Fruit fly (Drosophila melanogaster) whole organism, embryonic: ENCODE results near the gene ksr.

Source experiments
- BEAF-32 ChIP-seq: fragments of 200-800 bp; sonication (Bioruptor generic); optimal IDR thresholded peaks from 3 replicates; lab custom pipeline; 2017; ENCODE audit warnings: missing biosample characterization, missing genetic modification characterization, mild to moderate bottlenecking, moderate library complexity, missing genetic modification reagents
- Blimp-1 ChIP-seq: fragments of 200-800 bp; sonication (Bioruptor generic); optimal IDR thresholded peaks from 3 replicates; lab custom pipeline; 2018; ENCODE audit warnings: missing biosample characterization, missing genetic modification characterization, mild to moderate bottlenecking, moderate library complexity, missing genetic modification reagents
- CG10321 ChIP-seq: fragments of 200-800 bp; sonication (Bioruptor generic); IDR thresholded peaks from 2 replicates; pipeline ENCODE4 v1.3.6; 2022; ENCODE audit warnings: missing biosample characterization, missing genetic modification characterization
- CG11247 ChIP-seq: fragments of 200-800 bp; sonication (Bioruptor generic); IDR thresholded peaks from 2 replicates; pipeline ENCODE4 v1.3.6; 2022; ENCODE audit warnings: missing biosample characterization, missing genetic modification characterization
- CG14710 ChIP-seq: fragments of 200-800 bp; sonication (Bioruptor generic); optimal IDR thresholded peaks from 3 replicates; lab custom pipeline; 2019; ENCODE audit warnings: missing biosample characterization, mild to moderate bottlenecking, missing genetic modification characterization, moderate library complexity
- CG15073 ChIP-seq: fragments of 200-800 bp; sonication (Bioruptor generic); optimal IDR thresholded peaks from 2 replicates; lab custom pipeline; 2016; ENCODE audit warnings: missing biosample characterization, missing genetic modification characterization
- CG1602 ChIP-seq: fragments of 200-800 bp; sonication (Bioruptor generic); optimal IDR thresholded peaks from 3 replicates; lab custom pipeline; 2016; ENCODE audit warnings: missing biosample characterization, missing genetic modification characterization
- CG2678 ChIP-seq: fragments of 200-800 bp; sonication (Bioruptor generic); optimal IDR thresholded peaks from 3 replicates; lab custom pipeline; 2019; ENCODE audit warnings: missing biosample characterization, mild to moderate bottlenecking, missing genetic modification characterization, moderate library complexity
- CG31365 ChIP-seq: fragments of 200-800 bp; sonication (Bioruptor generic); optimal IDR thresholded peaks from 2 replicates; lab custom pipeline; 2018; ENCODE audit warnings: missing biosample characterization, mild to moderate bottlenecking, missing genetic modification characterization
- CG34224 ChIP-seq: fragments of 200-800 bp; sonication (Bioruptor generic); IDR thresholded peaks from 3 replicates; pipeline ENCODE4 v1.3.6; 2022; ENCODE audit warnings: missing biosample characterization, missing genetic modification characterization; ENCODE audit not compliant: partially characterized antibody
- CG3847 ChIP-seq: fragments of 200-800 bp; sonication (Bioruptor generic); IDR thresholded peaks from 2 replicates; pipeline ENCODE4 v1.3.6; 2022; ENCODE audit warnings: missing biosample characterization, missing genetic modification characterization
- CG42726 ChIP-seq: fragments of 200-800 bp; sonication (Bioruptor generic); IDR thresholded peaks from 2 replicates; pipeline ENCODE4 v1.3.6; 2022; ENCODE audit warnings: missing biosample characterization, missing genetic modification characterization; ENCODE audit not compliant: partially characterized antibody
- CG4707 ChIP-seq: fragments of 200-800 bp; sonication (Bioruptor generic); optimal IDR thresholded peaks from 2 replicates; lab custom pipeline; 2018; ENCODE audit warnings: missing biosample characterization, mild to moderate bottlenecking, missing genetic modification characterization, moderate library complexity
- CG5953 ChIP-seq: fragments of 200-800 bp; sonication (Bioruptor generic); IDR thresholded peaks from 2 replicates; pipeline ENCODE4 v1.3.6; 2022; ENCODE audit warnings: missing biosample characterization, missing genetic modification characterization
- CG8089 ChIP-seq: fragments of 200-800 bp; sonication (Bioruptor generic); optimal IDR thresholded peaks from 3 replicates; lab custom pipeline; 2016; ENCODE audit warnings: missing biosample characterization, missing genetic modification characterization
- CG8281 ChIP-seq: fragments of 200-800 bp; sonication (Bioruptor generic); optimal IDR thresholded peaks from 2 replicates; lab custom pipeline; 2018; ENCODE audit warnings: missing biosample characterization, mild to moderate bottlenecking, missing genetic modification characterization, moderate library complexity
- D ChIP-seq, 2 experiments: fragments of 200-800 bp in 1 of 2; fragments of >200 bp in 1 of 2; sonication (Bioruptor generic) in 1 of 2; optimal IDR thresholded peaks; 2 replicates in 1 of 2; 3 replicates in 1 of 2; lab custom pipeline; 2017; ENCODE audit warnings: mild to moderate bottlenecking in 1 of 2, missing biosample characterization in 1 of 2, missing genetic modification characterization in 1 of 2, missing genetic modification reagents in 1 of 2
- D19A ChIP-seq: fragments of 200-800 bp; optimal IDR thresholded peaks from 3 replicates; lab custom pipeline; 2019; ENCODE audit warnings: missing biosample characterization, mild to moderate bottlenecking, missing genetic modification characterization, moderate library complexity
- Dfd ChIP-seq, 2 experiments: fragments of >200 bp; optimal IDR thresholded peaks; 2 replicates each; lab custom pipeline; 2017; ENCODE audit warnings: missing biosample characterization in 2 of 2, missing genetic modification characterization in 2 of 2
- Dip2 ChIP-seq: fragments of 200-800 bp; sonication (Bioruptor generic); IDR thresholded peaks from 2 replicates; pipeline ENCODE4 v1.3.6; 2022; ENCODE audit warnings: missing biosample characterization, missing genetic modification characterization
- Dll ChIP-seq: fragments of 200-800 bp; sonication (Bioruptor generic); IDR thresholded peaks from 4 replicates; pipeline ENCODE4 v1.3.6; 2022; ENCODE audit warnings: missing biosample characterization, missing genetic modification characterization; ENCODE audit not compliant: partially characterized antibody
- Fer1 ChIP-seq: fragments of 200-800 bp; sonication (Bioruptor generic); optimal IDR thresholded peaks from 2 replicates; lab custom pipeline; 2017; ENCODE audit warnings: missing biosample characterization, mild to moderate bottlenecking, missing genetic modification characterization
- Fer3 ChIP-seq: fragments of 200-800 bp; sonication (Bioruptor generic); optimal IDR thresholded peaks from 2 replicates; lab custom pipeline; 2018; ENCODE audit warnings: missing biosample characterization, mild to moderate bottlenecking, missing genetic modification characterization, moderate library complexity
- H2.0 ChIP-seq: fragments of 200-800 bp; sonication (Bioruptor generic); IDR thresholded peaks from 2 replicates; pipeline ENCODE4 v1.3.6; 2022; ENCODE audit warnings: missing biosample characterization, missing genetic modification characterization
- Opbp ChIP-seq: fragments of 200-800 bp; sonication (Bioruptor generic); IDR thresholded peaks from 3 replicates; pipeline ENCODE4 v1.3.6; 2022; ENCODE audit warnings: missing biosample characterization, missing genetic modification characterization; ENCODE audit not compliant: partially characterized antibody
- Poxn ChIP-seq: fragments of 200-800 bp; sonication (Bioruptor generic); IDR thresholded peaks from 2 replicates; pipeline ENCODE4 v1.3.6; 2022; ENCODE audit warnings: missing biosample characterization, missing genetic modification characterization
- Sin3A ChIP-seq: fragments of >200 bp; optimal IDR thresholded peaks from 2 replicates; lab custom pipeline; 2018
- Spps ChIP-seq: fragments of 200-800 bp; sonication (Bioruptor generic); optimal IDR thresholded peaks from 2 replicates; lab custom pipeline; 2018; ENCODE audit warnings: missing biosample characterization, mild to moderate bottlenecking, missing genetic modification characterization
- TFAM ChIP-seq: fragments of 200-800 bp; sonication (Bioruptor generic); optimal IDR thresholded peaks from 2 replicates; lab custom pipeline; 2017; ENCODE audit warnings: missing biosample characterization, missing genetic modification characterization, inconsistent platforms
- Vsx1 ChIP-seq: fragments of 200-800 bp; sonication (Bioruptor generic); optimal IDR thresholded peaks from 2 replicates; lab custom pipeline; 2017; ENCODE audit warnings: missing biosample characterization, mild to moderate bottlenecking, missing genetic modification characterization, missing genetic modification reagents
- Xrp1 ChIP-seq: fragments of 200-800 bp; sonication (Bioruptor generic); IDR thresholded peaks from 2 replicates; pipeline ENCODE4 v1.3.6; 2022; ENCODE audit warnings: missing biosample characterization, missing genetic modification characterization
- YL-1 ChIP-seq: fragments of 200-800 bp; sonication (Bioruptor generic); optimal IDR thresholded peaks from 3 replicates; lab custom pipeline; 2017; ENCODE audit warnings: missing biosample characterization, mild to moderate bottlenecking, missing genetic modification characterization
- caup ChIP-seq: fragments of 200-800 bp; sonication (Bioruptor generic); optimal IDR thresholded peaks from 3 replicates; lab custom pipeline; 2017; ENCODE audit warnings: missing biosample characterization, mild to moderate bottlenecking, missing genetic modification characterization, moderate library complexity; ENCODE audit not compliant: severe bottlenecking
- cg ChIP-seq: fragments of 200-800 bp; sonication (Bioruptor generic); optimal IDR thresholded peaks from 3 replicates; lab custom pipeline; 2019; ENCODE audit warnings: missing biosample characterization, mild to moderate bottlenecking, missing genetic modification characterization, moderate library complexity
- ci ChIP-seq: fragments of 200-800 bp; sonication (Bioruptor generic); IDR thresholded peaks from 3 replicates; pipeline ENCODE4 v1.3.6; 2022; ENCODE audit warnings: missing biosample characterization, missing genetic modification characterization
- da ChIP-seq: fragments of 200-800 bp; sonication (Bioruptor generic); optimal IDR thresholded peaks from 2 replicates; lab custom pipeline; 2016; ENCODE audit warnings: missing biosample characterization, missing genetic modification characterization
- disco-r ChIP-seq: fragments of 200-800 bp; sonication (Bioruptor generic); optimal IDR thresholded peaks from 2 replicates; lab custom pipeline; 2016; ENCODE audit warnings: missing biosample characterization, missing genetic modification characterization
- exex ChIP-seq: fragments of 200-800 bp; sonication (Bioruptor generic); optimal IDR thresholded peaks from 4 replicates; lab custom pipeline; 2018; ENCODE audit warnings: missing biosample characterization, mild to moderate bottlenecking, missing genetic modification characterization, moderate library complexity
- gem ChIP-seq: fragments of 200-800 bp; sonication (Bioruptor generic); optimal IDR thresholded peaks from 2 replicates; lab custom pipeline; 2019; ENCODE audit warnings: missing biosample characterization, mild to moderate bottlenecking, missing genetic modification characterization, moderate library complexity
- grn ChIP-seq: fragments of 200-800 bp; sonication (Bioruptor generic); optimal IDR thresholded peaks from 3 replicates; lab custom pipeline; 2017; ENCODE audit warnings: missing biosample characterization, missing genetic modification characterization
- ind ChIP-seq: fragments of 200-800 bp; sonication (Bioruptor generic); optimal IDR thresholded peaks from 3 replicates; lab custom pipeline; 2016; ENCODE audit warnings: missing biosample characterization, missing genetic modification characterization
- nau ChIP-seq: fragments of 200-800 bp; sonication (Bioruptor generic); optimal IDR thresholded peaks from 3 replicates; lab custom pipeline; 2017; ENCODE audit warnings: missing biosample characterization, mild to moderate bottlenecking, missing genetic modification characterization, missing genetic modification reagents
- oc ChIP-seq: fragments of 200-800 bp; sonication (Bioruptor generic); optimal IDR thresholded peaks from 2 replicates; lab custom pipeline; 2018; ENCODE audit warnings: missing biosample characterization, mild to moderate bottlenecking, missing genetic modification characterization, moderate library complexity
- row ChIP-seq: fragments of 200-800 bp; sonication (Bioruptor generic); IDR thresholded peaks from 3 replicates; pipeline ENCODE4 v1.3.6; 2022; ENCODE audit warnings: missing biosample characterization, missing genetic modification characterization
- sim ChIP-seq: fragments of 200-800 bp; sonication (Bioruptor generic); IDR thresholded peaks from 2 replicates; pipeline ENCODE4 v1.3.6; 2022; ENCODE audit warnings: missing biosample characterization, missing genetic modification characterization
- stc ChIP-seq: fragments of 200-800 bp; sonication (Bioruptor generic); IDR thresholded peaks from 2 replicates; pipeline ENCODE4 v1.3.6; 2022; ENCODE audit warnings: missing biosample characterization, missing genetic modification characterization
- unpg ChIP-seq: fragments of 200-800 bp; sonication (Bioruptor generic); optimal IDR thresholded peaks from 3 replicates; lab custom pipeline; 2018; ENCODE audit warnings: missing biosample characterization, mild to moderate bottlenecking, missing genetic modification characterization, moderate library complexity

The ksr gene

dm6 chr3R:5517876-5518211 lies 34.1 kb upstream of the ksr start:
- peak; percentile 76 for TF ChIP-seq Vsx1
- TF ChIP-seq CG4707 (GFP tag; lab: Kevin White, UChicago): no peak
- TF ChIP-seq CG15073 (GFP tag; lab: Kevin White, UChicago): no peak
- peak; percentile 21; the same call in 1 of the 2 replicates for TF ChIP-seq stc (GFP tag; lab: Robert Waterston, UW)
- TF ChIP-seq Xrp1 (GFP tag; lab: Robert Waterston, UW): no peak
- peak; percentile 0 for TF ChIP-seq grn
- 0 out of 3 replicates have a peak, but pooled peaks have one; percentile 16 for TF ChIP-seq row (GFP tag; lab: Robert Waterston, UW)
- TF ChIP-seq D19A: no peak
- TF ChIP-seq oc (tag; lab: Kevin White, UChicago): peak; percentile 48
- peak; percentile 19 for TF ChIP-seq Blimp-1
- no peak for TF ChIP-seq gem (tag; lab: Kevin White, UChicago)
- TF ChIP-seq exex (tag; lab: Kevin White, UChicago): peak; percentile 57

dm6 chr3R:5517002-5517875 lies 33.5 kb upstream of the ksr start, which contains the start of gene Itpr:
Gene Itpr (plus strand): TSS chr3R:5517117.
- TF ChIP-seq Dip2 (GFP tag; lab: Robert Waterston, UW) (no peak), TFAM (no peak), BEAF-32 (GFP tag; lab: Kevin White, UChicago) (peak; percentile 30), Fer3 (tag; lab: Kevin White, UChicago) (no peak), cg (GFP tag; lab: Kevin White, UChicago) (peak; percentile 57), Sin3A (lab: Kevin White, UChicago) (peak; percentile 44), Fer1 (GFP tag; lab: Kevin White, UChicago) (peak; percentile 1), CG3847 (GFP tag; lab: Robert Waterston, UW) (no peak), disco-r (GFP tag; lab: Kevin White, UChicago) (no peak), unpg (GFP tag; lab: Kevin White, UChicago) (no peak), Poxn (no peak), Dfd (GFP tag; optimal IDR thresholded peaks at IDR 0.05; lab: Kevin White, UChicago) (peak in 1 of 2 experiments; percentile 3), ind (GFP tag; lab: Kevin White, UChicago) (no peak), CG11247 (GFP tag; lab: Robert Waterston, UW) (no peak), sim (GFP tag; lab: Robert Waterston, UW) (no peak), caup (peak; percentile 15), CG8089 (no peak), Spps (no peak), CG42726 (GFP tag; lab: Robert Waterston, UW) (peak; percentile 84), YL-1 (GFP tag; lab: Kevin White, UChicago) (peak; percentile 33), ci (GFP tag; lab: Robert Waterston, UW) (peak; percentile 62; the same call in 2 of the 3 replicates), H2.0 (GFP tag; lab: Robert Waterston, UW) (no peak), CG10321 (no peak), CG1602 (GFP tag; lab: Kevin White, UChicago) (no peak), CG34224 (GFP tag; lab: Robert Waterston, UW) (no peak), D (optimal IDR thresholded peaks at IDR 0.05; lab: Kevin White, UChicago) (peak; percentile 24), D (GFP tag; optimal IDR thresholded peaks at IDR 0.05; lab: Kevin White, UChicago) (peak; percentile 17), Opbp (peak; percentile 9; the same call in 1 of the 3 replicates), nau (GFP tag; lab: Kevin White, UChicago) (no peak), CG31365 (tag; lab: Kevin White, UChicago) (no peak), CG5953 (GFP tag; lab: Robert Waterston, UW) (0 out of 2 replicates have a peak, but pooled peaks have one; percentile 11), CG8281 (tag; lab: Kevin White, UChicago) (peak; percentile 32), CG14710 (tag; lab: Kevin White, UChicago) (no peak), CG2678 (tag; lab: Kevin White, UChicago) (no peak), Dll (GFP tag; lab: Robert Waterston, UW) (peak; percentile 54; the same call in 2 of the 4 replicates), da (no peak)
